Worm (Caenorhabditis elegans): Measurements from ENCODE around the gene R13A5.15.
A peak's percentile ranks its signal among the peaks of the same experiment; 100 is the strongest.
"Not testable (repeated sequence)": the region's sequence is repeated elsewhere in the genome, so short reads cannot be mapped to it uniquely, and the experiment has no call there.

R13A5.15 gene

ce11 chrIII:7618294-7618693, 30.2 kb upstream of the R13A5.15 start:
- no peak for TF ChIP-seq ZK546.5 (tag; optimal IDR thresholded peaks at IDR 0.05)
- TF ChIP-seq nhr-23 (tag; optimal IDR thresholded peaks at IDR 0.05), result peak; percentile 77
- no peak for TF ChIP-seq ama-1 (optimal IDR thresholded peaks at IDR 0.05)

ce11 chrIII:7616228-7616627, 28.1 kb upstream of the R13A5.15 start, which contains the start of gene T04A6.1:
Gene T04A6.1, plus strand, starts transcription at chrIII:7616528.
- TF ChIP-seq ceh-16 (tag; optimal IDR thresholded peaks at IDR 0.05), result no peak
- no peak for TF ChIP-seq tbx-2 (tag; optimal IDR thresholded peaks at IDR 0.05)
- TF ChIP-seq lin-39 (tag; optimal IDR thresholded peaks at IDR 0.05), result no peak
- TF ChIP-seq skn-1 (tag; optimal IDR thresholded peaks at IDR 0.05), result no peak
- TF ChIP-seq mml-1 (tag; optimal IDR thresholded peaks at IDR 0.05), result no peak
- TF ChIP-seq lin-15B (tag; optimal IDR thresholded peaks at IDR 0.05), result no peak

ce11 chrIII:7614530-7614929, 26.4 kb upstream of the R13A5.15 start, which contains the start of gene T04A6.2:
Gene T04A6.2, plus strand, starts transcription at chrIII:7614830.
- TF ChIP-seq nhr-28 (tag; optimal IDR thresholded peaks at IDR 0.05) (no peak), lin-39 (tag; optimal IDR thresholded peaks at IDR 0.05) (no peak), snpc-4 (tag; optimal IDR thresholded peaks at IDR 0.05) (no peak), fos-1 (tag; optimal IDR thresholded peaks at IDR 0.05) (no peak), nhr-25 (tag; optimal IDR thresholded peaks at IDR 0.05) (no peak), ztf-4 (tag; optimal IDR thresholded peaks at IDR 0.05) (no peak), ceh-28 (tag; optimal IDR thresholded peaks at IDR 0.05) (no peak), nhr-76 (tag; optimal IDR thresholded peaks at IDR 0.05) (no peak), mml-1 (tag; optimal IDR thresholded peaks at IDR 0.05) (no peak), fkh-10 (GFP tag; optimal IDR thresholded peaks at IDR 0.05) (no peak), nhr-237 (tag; optimal IDR thresholded peaks at IDR 0.05) (no peak), R02D3.7 (tag; optimal IDR thresholded peaks at IDR 0.05) (no peak), unc-39 (tag; optimal IDR thresholded peaks at IDR 0.05) (no peak), ztf-11 (tag; optimal IDR thresholded peaks at IDR 0.05) (no peak), jun-1 (tag; optimal IDR thresholded peaks at IDR 0.05) (no peak), nhr-43 (tag; optimal IDR thresholded peaks at IDR 0.05; ENCODE audit: poor library complexity, severe bottlenecking) (no peak), tbx-2 (tag; optimal IDR thresholded peaks at IDR 0.05) (no peak), elt-1 (tag; optimal IDR thresholded peaks at IDR 0.05) (no peak)

DNA sequence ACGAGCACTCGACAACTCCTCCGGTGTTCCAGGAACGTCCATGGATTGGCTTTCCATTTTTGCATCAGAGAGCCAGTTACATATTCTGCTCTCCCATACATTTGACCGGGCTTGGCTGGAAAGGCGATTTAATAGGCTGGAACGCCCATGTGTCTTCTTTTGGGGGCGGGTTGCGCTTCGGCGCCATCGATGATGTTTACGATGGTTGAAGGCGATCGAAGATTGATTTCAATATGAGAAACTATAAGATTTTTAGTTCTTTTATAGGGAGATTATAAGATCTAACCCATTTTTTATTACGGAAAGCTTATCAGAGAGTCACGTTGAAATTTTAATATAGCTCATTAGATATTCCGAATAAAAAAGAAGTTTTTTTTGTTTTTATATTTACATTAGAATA, 21.1 kb upstream of the R13A5.15 start, which contains the start of gene nsph-4.3:
TSS of gene nsph-4.3 (minus strand) at position 101 of the 400 bp plus-strand sequence.
- TF ChIP-seq fos-1 (tag; optimal IDR thresholded peaks at IDR 0.05), result no peak

ce11 chrIII:7608223-7608622, 20.1 kb upstream of the R13A5.15 start, which contains the start of gene T04A6.3:
Gene T04A6.3, minus strand, starts transcription at chrIII:7608323.
- no peak for TF ChIP-seq ceh-82 (tag; optimal IDR thresholded peaks at IDR 0.05)

ce11 chrIII:7594482-7594881, 6.4 kb upstream of the R13A5.15 start, which contains the start of gene Y80D4G.2:
Gene Y80D4G.2, minus strand, starts transcription at chrIII:7594582.
- not testable (repeated sequence) for TF ChIP-seq nhr-25, elt-2, mdl-1 (tag; optimal IDR thresholded peaks at IDR 0.05)

DNA sequence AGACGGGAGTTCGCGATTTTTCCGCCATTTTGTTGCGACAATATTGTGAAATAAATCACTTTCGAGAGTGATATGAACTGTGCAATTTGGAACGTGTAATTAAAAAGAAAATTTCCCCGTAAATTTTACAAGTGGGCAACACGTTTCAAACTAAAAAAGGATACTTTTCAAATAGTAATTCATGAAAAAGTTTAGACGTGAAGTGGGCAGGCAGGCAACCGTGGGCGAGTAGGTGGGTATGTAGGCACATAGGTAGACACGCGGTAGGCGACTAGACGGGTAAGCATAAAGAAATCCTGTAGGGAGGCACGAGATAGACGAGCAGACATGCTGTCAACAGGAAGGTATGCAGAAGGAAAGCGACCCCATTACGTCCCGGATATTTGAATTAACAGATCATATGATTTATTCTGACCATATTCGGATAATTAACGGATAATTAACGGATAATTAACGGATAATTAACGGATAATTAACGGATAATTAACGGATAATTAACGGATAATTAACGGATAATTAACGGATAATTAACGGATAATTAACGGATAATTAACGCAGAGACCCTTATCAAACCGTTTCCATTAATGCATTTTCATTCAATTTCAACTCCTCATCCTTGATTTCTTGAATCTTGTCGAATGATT, 5.3 kb upstream of the R13A5.15 start, which contains the start of gene R13A5.11:
TSS of gene R13A5.11 (minus strand) at position 51 of the 644 bp plus-strand sequence.
- TF ChIP-seq zag-1 (tag; optimal IDR thresholded peaks at IDR 0.05) (no peak), pha-4 (tag; optimal IDR thresholded peaks at IDR 0.05) (no peak), nhr-25 (tag; optimal IDR thresholded peaks at IDR 0.05) (no peak), eor-1 (tag; optimal IDR thresholded peaks at IDR 0.05) (no peak), ZK546.5 (tag; optimal IDR thresholded peaks at IDR 0.05) (no peak), tbx-2 (tag; optimal IDR thresholded peaks at IDR 0.05) (no peak), egl-5 (tag; optimal IDR thresholded peaks at IDR 0.05) (no peak), elt-3 (tag; optimal IDR thresholded peaks at IDR 0.05) (no peak), nhr-76 (tag; optimal IDR thresholded peaks at IDR 0.05) (no peak), ztf-11 (tag; optimal IDR thresholded peaks at IDR 0.05) (no peak), egl-27 (tag; optimal IDR thresholded peaks at IDR 0.05) (no peak), fkh-2 (tag; optimal IDR thresholded peaks at IDR 0.05) (no peak), aly-2 (tag; optimal IDR thresholded peaks at IDR 0.05) (no peak), mdl-1 (tag; optimal IDR thresholded peaks at IDR 0.05) (no peak), ceh-16 (tag; optimal IDR thresholded peaks at IDR 0.05) (no peak), nhr-237 (tag; optimal IDR thresholded peaks at IDR 0.05) (no peak), pqm-1 (tag; optimal IDR thresholded peaks at IDR 0.05) (no peak), mml-1 (tag; optimal IDR thresholded peaks at IDR 0.05) (no peak), hmg-11 (tag; optimal IDR thresholded peaks at IDR 0.05) (no peak), nfya-1 (tag; optimal IDR thresholded peaks at IDR 0.05; ENCODE audit: insufficient read depth) (no peak)
